Fruit fly (Drosophila melanogaster) whole organism, larva: ENCODE measurements around the gene CG8526.

ENCODE experiments used
- noc ChIP-seq: fragments of 200-800 bp; sonication (Bioruptor generic); optimal IDR thresholded peaks from 3 replicates; lab custom pipeline; 2019; ENCODE audit warnings: missing biosample characterization, mild to moderate bottlenecking, missing genetic modification characterization, moderate library complexity

Gene CG8526

dm6 chr3R:9800644-9801330 lies at the start of gene CG8526, which contains the start of gene CG9467:
Gene CG8526, plus strand, starts transcription at chr3R:9801280.
Gene CG9467, minus strand, starts transcription at chr3R:9801026.
- TF ChIP-seq noc (tag; lab: Kevin White, UChicago): no peak

dm6 chr3R:9754487-9754886 lies 46.6 kb upstream of the CG8526 start, which contains the start of gene Tti1:
Gene Tti1, minus strand, starts transcription at chr3R:9754686.
- no peak for TF ChIP-seq noc (tag; lab: Kevin White, UChicago)

- no peak for TF ChIP-seq noc (tag; lab: Kevin White, UChicago)
Observed at dm6 chr3R:9756187-9756586, 44.9 kb upstream of the CG8526 start, which contains the start of the genes Alg12 and Rpt3R. Gene Alg12, plus strand, starts transcription at chr3R:9756491. Gene Rpt3R, minus strand, starts transcription at chr3R:9756510.

dm6 chr3R:9759360-9760191 lies 41.5 kb upstream of the CG8526 start, which contains the start of gene Mpi:
Gene Mpi, plus strand, starts transcription at chr3R:9759622.
- no peak for TF ChIP-seq noc (tag; lab: Kevin White, UChicago)

- TF ChIP-seq noc (tag; lab: Kevin White, UChicago): no peak
Observed at dm6 chr3R:9762955-9763931, 37.8 kb upstream of the CG8526 start, which contains the start of the genes Snap24 and CG8478. Gene Snap24, minus strand, starts transcription at chr3R:9763150. Gene CG8478, plus strand, starts transcription at chr3R:9763650.

- TF ChIP-seq noc (tag; lab: Kevin White, UChicago): peak; percentile 49
Observed at dm6 chr3R:9767620-9768592, 33.2 kb upstream of the CG8526 start, which contains the start of gene Naa80. Gene Naa80, plus strand, starts transcription at chr3R:9767834.

dm6 chr3R:9768884-9769283 lies 32.2 kb upstream of the CG8526 start, which contains the start of gene MED6:
Gene MED6, minus strand, starts transcription at chr3R:9768984.
- TF ChIP-seq noc (tag; lab: Kevin White, UChicago): no peak

dm6 chr3R:9770127-9770526 lies 31.0 kb upstream of the CG8526 start:
- no peak for TF ChIP-seq noc (tag; lab: Kevin White, UChicago)

dm6 chr3R:9771519-9771972 lies 29.5 kb upstream of the CG8526 start, which contains the start of gene CG9471:
Gene CG9471, minus strand, starts transcription at chr3R:9771542.
- TF ChIP-seq noc (tag; lab: Kevin White, UChicago): peak; percentile 97

- TF ChIP-seq noc (tag; lab: Kevin White, UChicago): peak; percentile 73
Observed at dm6 chr3R:9774147-9774546, 26.9 kb upstream of the CG8526 start, which contains the start of gene Whamy. Gene Whamy, minus strand, starts transcription at chr3R:9774419.

dm6 chr3R:9774821-9775220 lies 26.3 kb upstream of the CG8526 start, which contains the start of gene topi:
Gene topi, plus strand, starts transcription at chr3R:9775121.
- no peak for TF ChIP-seq noc (tag; lab: Kevin White, UChicago)

- peak; percentile 73 for TF ChIP-seq noc (tag; lab: Kevin White, UChicago)
Observed at dm6 chr3R:9777941-9778360, 23.1 kb upstream of the CG8526 start, which contains the start of gene RpS29. Gene RpS29, plus strand, starts transcription at chr3R:9778042.

dm6 chr3R:9779764-9780163 lies 21.3 kb upstream of the CG8526 start, which contains the start of gene CG12947:
Gene CG12947, plus strand, starts transcription at chr3R:9780064.
- TF ChIP-seq noc (tag; lab: Kevin White, UChicago): no peak
